Worm (Caenorhabditis elegans) whole organism, L3 larva: Measurements from ENCODE around the gene F48F5.6.

ENCODE experiments used
- R02D3.7 ChIP-seq: fragments of 150-350 bp; optimal IDR thresholded peaks from 2 replicates; lab custom pipeline; 2014; ENCODE audit warnings: missing biosample characterization, missing genetic modification characterization
- ZK546.5 ChIP-seq: sonication (generic microtip); optimal IDR thresholded peaks from 2 replicates; lab custom pipeline; 2017; ENCODE audit warnings: missing biosample characterization, missing genetic modification characterization
- ama-1 ChIP-seq: fragments of 150-350 bp; optimal IDR thresholded peaks from 2 replicates; lab custom pipeline; 2018
- ceh-16 ChIP-seq: sonication (generic microtip); optimal IDR thresholded peaks from 2 replicates; lab custom pipeline; 2017; ENCODE audit warnings: missing biosample characterization, missing genetic modification characterization
- ceh-28 ChIP-seq: fragments of 150-350 bp; optimal IDR thresholded peaks from 2 replicates; lab custom pipeline; 2014; ENCODE audit warnings: missing biosample characterization, missing genetic modification reagents, missing genetic modification characterization
- ceh-82 ChIP-seq: fragments of 150-350 bp; optimal IDR thresholded peaks from 2 replicates; lab custom pipeline; 2014; ENCODE audit warnings: missing biosample characterization, missing genetic modification characterization
- daf-12 ChIP-seq: fragments of 150-350 bp; optimal IDR thresholded peaks from 2 replicates; lab custom pipeline; 2014; ENCODE audit warnings: missing biosample characterization, missing genetic modification reagents, missing genetic modification characterization
- egl-27 ChIP-seq: sonication (generic microtip); optimal IDR thresholded peaks from 4 replicates; lab custom pipeline; 2017; ENCODE audit warnings: missing biosample characterization, missing genetic modification reagents, missing genetic modification characterization
- elt-1 ChIP-seq: fragments of 150-350 bp; optimal IDR thresholded peaks from 2 replicates; lab custom pipeline; 2014; ENCODE audit warnings: missing biosample characterization, missing genetic modification characterization
- elt-2 ChIP-seq: sonication (generic microtip); optimal IDR thresholded peaks from 2 replicates; lab custom pipeline; 2016; ENCODE audit warnings: missing genetic modification reagents, mild to moderate bottlenecking, missing genetic modification characterization, missing compliant biosample characterization
- elt-3 ChIP-seq, 3 experiments: fragments of 150-350 bp in 1 of 3; sonication (generic microtip) in 2 of 3; optimal IDR thresholded peaks; 2 replicates in 2 of 3; 4 replicates in 1 of 3; lab custom pipeline; 2014 to 2017; ENCODE audit warnings: missing biosample characterization in 3 of 3, missing genetic modification characterization in 3 of 3
- eor-1 ChIP-seq, 2 experiments: fragments of 150-350 bp; optimal IDR thresholded peaks; 2 replicates each; lab custom pipeline; 2014 to 2018; ENCODE audit warnings: missing biosample characterization in 2 of 2, missing genetic modification characterization in 2 of 2
- fkh-10 ChIP-seq: sonication (generic microtip); optimal IDR thresholded peaks from 2 replicates; lab custom pipeline; 2017; ENCODE audit warnings: missing biosample characterization, missing genetic modification reagents, missing genetic modification characterization
- fkh-2 ChIP-seq: fragments of 150-350 bp; optimal IDR thresholded peaks from 2 replicates; lab custom pipeline; 2014; ENCODE audit warnings: missing biosample characterization, missing genetic modification reagents, missing genetic modification characterization
- fos-1 ChIP-seq: fragments of 150-350 bp; optimal IDR thresholded peaks from 2 replicates; lab custom pipeline; 2014; ENCODE audit warnings: missing biosample characterization, missing genetic modification characterization
- lin-15B ChIP-seq: fragments of 150-350 bp; optimal IDR thresholded peaks from 2 replicates; lab custom pipeline; 2014; ENCODE audit warnings: missing biosample characterization, missing genetic modification characterization
- lsy-12 ChIP-seq: sonication (generic microtip); optimal IDR thresholded peaks from 2 replicates; lab custom pipeline; 2016; ENCODE audit warnings: mild to moderate bottlenecking, missing genetic modification characterization, missing compliant biosample characterization
- mdl-1 ChIP-seq: fragments of 150-350 bp; optimal IDR thresholded peaks from 2 replicates; lab custom pipeline; 2014; ENCODE audit warnings: missing biosample characterization, missing genetic modification characterization
- mml-1 ChIP-seq: fragments of 150-350 bp; sonication (generic microtip); optimal IDR thresholded peaks from 3 replicates; lab custom pipeline; 2014; ENCODE audit warnings: missing biosample characterization, missing genetic modification characterization
- nfya-1 ChIP-seq: sonication (generic microtip); optimal IDR thresholded peaks from 2 replicates; lab custom pipeline; 2017; ENCODE audit warnings: missing genetic modification characterization, mild to moderate bottlenecking, missing compliant biosample characterization, antibody characterized with exemption, moderate library complexity; ENCODE audit not compliant: insufficient read depth
- nhr-11 ChIP-seq: fragments of 150-350 bp; optimal IDR thresholded peaks from 2 replicates; lab custom pipeline; 2014; ENCODE audit warnings: missing biosample characterization, missing genetic modification characterization
- nhr-12 ChIP-seq: fragments of 150-350 bp; optimal IDR thresholded peaks from 2 replicates; lab custom pipeline; 2014; ENCODE audit warnings: missing biosample characterization, missing genetic modification characterization
- nhr-237 ChIP-seq: fragments of 150-350 bp; optimal IDR thresholded peaks from 2 replicates; lab custom pipeline; 2014; ENCODE audit warnings: missing biosample characterization, missing genetic modification characterization
- nhr-28 ChIP-seq: fragments of 150-350 bp; optimal IDR thresholded peaks from 2 replicates; lab custom pipeline; 2014; ENCODE audit warnings: missing biosample characterization, missing genetic modification characterization
- nhr-76 ChIP-seq: fragments of 150-350 bp; sonication (generic microtip); optimal IDR thresholded peaks from 5 replicates; lab custom pipeline; 2014; ENCODE audit warnings: missing biosample characterization, missing genetic modification characterization
- pqm-1 ChIP-seq: fragments of 150-350 bp; optimal IDR thresholded peaks from 2 replicates; lab custom pipeline; 2017; ENCODE audit warnings: missing biosample characterization, missing genetic modification characterization, inconsistent platforms
- sea-2 ChIP-seq: fragments of 150-350 bp; sonication (generic microtip); optimal IDR thresholded peaks from 4 replicates; lab custom pipeline; 2014; ENCODE audit warnings: missing biosample characterization, missing genetic modification reagents, missing genetic modification characterization
- skn-1 ChIP-seq: fragments of 150-350 bp; optimal IDR thresholded peaks from 2 replicates; lab custom pipeline; 2014; ENCODE audit warnings: missing biosample characterization, missing genetic modification characterization
- tbx-2 ChIP-seq: sonication (generic microtip); optimal IDR thresholded peaks from 2 replicates; lab custom pipeline; 2016; ENCODE audit warnings: mild to moderate bottlenecking, missing genetic modification characterization, missing compliant biosample characterization
- unc-39 ChIP-seq: sonication (generic microtip); optimal IDR thresholded peaks from 4 replicates; lab custom pipeline; 2017; ENCODE audit warnings: missing biosample characterization, missing genetic modification characterization
- unc-62 ChIP-seq: fragments of 150-350 bp; sonication (generic microtip); optimal IDR thresholded peaks from 4 replicates; lab custom pipeline; 2014; ENCODE audit warnings: missing biosample characterization, missing genetic modification reagents, missing genetic modification characterization
- ztf-11 ChIP-seq: fragments of 150-350 bp; optimal IDR thresholded peaks from 2 replicates; lab custom pipeline; 2014; ENCODE audit warnings: missing biosample characterization, missing genetic modification characterization
- ztf-4 ChIP-seq: fragments of 150-350 bp; optimal IDR thresholded peaks from 2 replicates; lab custom pipeline; 2014; ENCODE audit warnings: missing biosample characterization, missing genetic modification characterization

Gene F48F5.6

DNA sequence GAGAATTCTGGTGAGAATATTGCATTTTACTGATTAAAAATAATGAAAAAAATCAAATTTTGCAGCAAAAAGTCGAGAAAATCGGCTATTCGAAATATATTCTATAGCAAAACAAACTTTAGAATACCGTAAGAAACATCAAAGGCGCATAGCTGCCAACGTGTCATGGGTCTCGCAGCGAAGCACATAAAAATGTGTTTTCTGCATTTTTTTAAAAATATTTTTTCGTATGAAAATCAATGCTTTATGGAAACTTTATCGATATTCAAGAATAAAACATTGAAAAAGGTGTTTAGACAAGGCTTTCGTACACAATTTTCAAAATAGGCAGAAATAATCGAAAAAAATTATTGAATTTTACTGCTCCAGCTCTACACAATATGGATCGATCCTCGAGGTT, 23.5 kb upstream of the F48F5.6 start:
- TF ChIP-seq pqm-1 (no peak), unc-39 (tag; lab: Kevin White, UChicago) (no peak), nhr-76 (tag; lab: Kevin White, UChicago) (no peak), ZK546.5 (tag; lab: Kevin White, UChicago) (no peak), nfya-1 (tag; lab: Kevin White, UChicago) (no peak)
- TF ChIP-seq, all 47 proteins: peak for 0

DNA sequence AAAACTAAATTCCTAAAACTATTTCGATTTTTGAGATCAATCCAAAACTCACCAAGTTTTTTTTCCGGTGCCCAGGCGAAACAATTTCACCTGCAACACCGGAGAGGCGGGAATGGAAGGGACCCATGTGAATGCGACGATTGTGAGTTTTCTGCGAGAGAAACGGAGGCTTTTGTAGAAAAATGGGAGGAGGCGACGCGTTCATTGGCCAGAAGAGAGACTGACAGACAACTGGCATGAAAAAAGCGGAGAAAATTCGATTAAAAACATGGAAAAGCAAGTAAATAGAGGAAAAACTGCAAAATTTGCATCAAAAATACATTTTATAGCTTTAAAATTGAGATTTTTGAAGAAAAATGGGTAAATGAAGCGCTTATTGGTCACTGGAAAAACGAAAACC, 22.8 kb upstream of the F48F5.6 start, which contains the start of gene B0250.7:
B0250.7 (minus strand) TSS at position 232 of the 400 bp plus-strand sequence.
- TF ChIP-seq ztf-4 (tag; lab: Kevin White, UChicago) (no peak), nhr-28 (no peak), eor-1 (tag; optimal IDR thresholded peaks at IDR 0.05; lab: Kevin White, UChicago) (no peak), nfya-1 (tag; lab: Kevin White, UChicago) (peak; percentile 97)

DNA sequence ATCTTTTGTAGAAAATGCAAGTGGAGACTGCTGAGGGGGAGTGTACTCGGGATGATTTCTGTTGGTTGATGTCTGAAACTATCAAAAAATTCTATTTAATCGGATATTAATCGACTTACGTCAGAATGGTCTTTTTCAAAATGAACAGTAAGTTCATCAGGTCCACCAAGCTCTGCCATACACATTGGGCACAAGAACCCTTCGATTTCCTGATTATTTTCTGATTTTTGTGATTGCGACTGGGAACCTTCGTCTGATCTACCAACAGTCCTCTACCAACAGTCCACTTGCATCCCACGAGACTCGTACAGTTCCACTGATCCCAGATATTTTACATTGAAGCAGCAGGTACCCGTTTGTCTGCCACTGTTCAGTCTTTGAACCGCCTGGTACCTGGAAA, 22.0 kb upstream of the F48F5.6 start:
- no peak for TF ChIP-seq ceh-16 (tag; lab: Kevin White, UChicago)
- TF ChIP-seq fos-1 (tag; lab: Kevin White, UChicago) = no peak
- TF ChIP-seq ama-1 (lab: Kevin White, UChicago) = no peak
- TF ChIP-seq lsy-12 = no peak
- no peak for TF ChIP-seq ztf-4 (tag; lab: Kevin White, UChicago)
- no peak for TF ChIP-seq nfya-1 (tag; lab: Kevin White, UChicago)
- no peak for TF ChIP-seq elt-2 (tag; lab: Kevin White, UChicago)
- no peak for TF ChIP-seq skn-1
- TF ChIP-seq elt-3 (tag; optimal IDR thresholded peaks at IDR 0.05; lab: Kevin White, UChicago) = no peak
- no peak for TF ChIP-seq egl-27 (tag; lab: Kevin White, UChicago)
- no peak for TF ChIP-seq nhr-12 (tag; lab: Kevin White, UChicago)
- TF ChIP-seq mml-1 = no peak
- TF ChIP-seq R02D3.7 (tag; lab: Kevin White, UChicago) = no peak

DNA sequence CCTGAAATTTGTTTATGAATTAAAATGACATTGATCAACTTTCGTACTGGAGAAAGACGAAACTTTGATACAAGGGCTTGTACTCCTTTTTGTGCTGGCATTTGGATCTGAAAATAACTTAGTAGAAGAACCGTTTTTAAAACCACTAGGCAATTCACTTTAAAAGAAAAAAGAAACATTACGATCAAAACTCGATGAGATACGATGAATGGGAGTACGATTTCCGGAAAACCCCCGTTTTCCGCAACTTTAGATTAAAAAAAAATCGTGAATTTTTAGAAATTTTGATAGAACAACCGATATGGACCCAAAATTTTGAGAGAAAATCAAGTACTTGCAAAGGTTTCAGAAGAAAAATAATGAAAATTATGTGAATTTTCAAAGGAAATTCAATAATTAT, 17.4 kb upstream of the F48F5.6 start, which contains the start of gene B0250.8:
B0250.8 (minus strand) TSS at position 101 of the 400 bp plus-strand sequence.
- TF ChIP-seq elt-1 (tag; lab: Kevin White, UChicago) (no peak), fkh-10 (GFP tag; lab: Kevin White, UChicago) (no peak), daf-12 (tag; lab: Kevin White, UChicago) (no peak), nhr-237 (tag; lab: Kevin White, UChicago) (no peak), mdl-1 (tag; lab: Kevin White, UChicago) (no peak), ZK546.5 (tag; lab: Kevin White, UChicago) (no peak), ceh-82 (tag; lab: Kevin White, UChicago) (no peak), R02D3.7 (tag; lab: Kevin White, UChicago) (no peak), skn-1 (no peak), fkh-2 (tag; lab: Kevin White, UChicago) (no peak), tbx-2 (no peak), ztf-11 (tag; lab: Kevin White, UChicago) (no peak), egl-27 (tag; lab: Kevin White, UChicago) (no peak), nhr-12 (tag; lab: Kevin White, UChicago) (no peak), sea-2 (GFP tag; lab: Kevin White, UChicago) (no peak), lin-15B (tag; lab: Kevin White, UChicago) (no peak), nhr-11 (no peak), unc-39 (tag; lab: Kevin White, UChicago) (no peak), elt-3 (tag; optimal IDR thresholded peaks at IDR 0.05; lab: Kevin White, UChicago) (no peak)

DNA sequence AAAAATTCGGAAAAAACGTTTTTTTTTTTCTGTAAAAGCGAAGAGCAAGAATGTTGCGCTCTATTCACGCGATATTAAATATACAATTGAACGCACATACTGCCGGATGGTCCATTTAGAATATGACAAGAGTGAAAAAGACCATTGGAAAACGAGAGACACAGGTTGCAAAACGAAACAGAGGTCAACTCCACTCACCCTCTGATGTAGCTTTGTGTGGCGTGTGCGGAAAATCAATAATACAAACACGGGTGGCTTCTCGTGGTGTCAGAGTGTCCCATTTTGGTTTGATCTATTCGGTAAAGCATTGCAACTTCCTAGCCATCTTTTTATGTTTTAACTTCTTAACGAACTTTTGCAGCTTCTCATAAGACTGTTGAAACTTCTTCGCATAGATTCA, 11.8 kb upstream of the F48F5.6 start:
- TF ChIP-seq ceh-16 (tag; lab: Kevin White, UChicago) (no peak), nhr-237 (tag; lab: Kevin White, UChicago) (no peak), skn-1 (no peak), tbx-2 (no peak), unc-62 (GFP tag; lab: Kevin White, UChicago) (no peak), eor-1 (tag; optimal IDR thresholded peaks at IDR 0.05; lab: Kevin White, UChicago) (no peak), ceh-28 (tag; lab: Kevin White, UChicago) (no peak)
